Worm (Caenorhabditis elegans): ENCODE results near the gene hlh-28.

DNA sequence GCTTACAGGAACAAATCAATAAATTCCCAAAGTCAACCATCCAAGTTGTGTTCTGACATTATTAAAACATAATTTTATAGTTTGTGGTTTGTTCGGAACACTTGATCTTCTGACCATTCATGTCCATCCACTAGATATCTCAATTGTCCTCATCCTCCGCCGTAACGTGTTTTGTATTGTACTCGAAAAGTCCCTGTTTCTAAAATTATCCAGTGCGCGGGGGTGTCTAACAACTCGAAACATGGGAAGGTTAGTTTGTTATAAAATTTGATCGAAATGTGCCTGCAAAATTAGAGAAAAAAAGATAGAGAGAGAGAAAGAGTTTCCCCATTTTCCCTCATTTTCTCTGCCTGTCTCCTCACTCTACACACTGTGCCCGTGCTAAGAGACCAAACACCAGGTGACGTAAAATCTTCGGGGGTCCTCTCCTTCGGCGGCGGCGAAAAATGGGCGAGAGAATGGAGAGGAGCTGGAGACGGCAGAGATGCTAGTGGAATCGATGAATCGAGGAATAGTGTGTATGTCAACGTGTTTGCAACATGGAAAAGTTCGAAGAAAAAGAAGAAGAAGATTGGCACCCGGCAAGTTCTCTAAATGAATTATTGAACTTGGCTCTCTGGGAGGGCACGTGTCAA is 45.2 kb upstream of the hlh-28 start:
- no peak for TF ChIP-seq nhr-12 (tag; optimal IDR thresholded peaks at IDR 0.05)
- peak; percentile 9 for TF ChIP-seq pha-4 (tag; optimal IDR thresholded peaks at IDR 0.05)
- no peak for TF ChIP-seq lin-13 (tag; optimal IDR thresholded peaks at IDR 0.05)
- no peak for TF ChIP-seq lsy-2 (tag; optimal IDR thresholded peaks at IDR 0.05)
- no peak for TF ChIP-seq flh-1 (GFP tag; optimal IDR thresholded peaks at IDR 0.05)
- peak; percentile 45 for TF ChIP-seq sptf-1 (tag; optimal IDR thresholded peaks at IDR 0.05)
- peak; percentile 4 for TF ChIP-seq M03D4.4 (tag; optimal IDR thresholded peaks at IDR 0.05)
- no peak for TF ChIP-seq unc-39 (tag; optimal IDR thresholded peaks at IDR 0.05)
- no peak for TF ChIP-seq mep-1 (tag; optimal IDR thresholded peaks at IDR 0.05)
- TF ChIP-seq unc-62 (GFP tag; optimal IDR thresholded peaks at IDR 0.05), result peak; percentile 84
